Fruit fly (Drosophila melanogaster): ENCODE data around the gene Ssdp.

Ssdp gene

DNA sequence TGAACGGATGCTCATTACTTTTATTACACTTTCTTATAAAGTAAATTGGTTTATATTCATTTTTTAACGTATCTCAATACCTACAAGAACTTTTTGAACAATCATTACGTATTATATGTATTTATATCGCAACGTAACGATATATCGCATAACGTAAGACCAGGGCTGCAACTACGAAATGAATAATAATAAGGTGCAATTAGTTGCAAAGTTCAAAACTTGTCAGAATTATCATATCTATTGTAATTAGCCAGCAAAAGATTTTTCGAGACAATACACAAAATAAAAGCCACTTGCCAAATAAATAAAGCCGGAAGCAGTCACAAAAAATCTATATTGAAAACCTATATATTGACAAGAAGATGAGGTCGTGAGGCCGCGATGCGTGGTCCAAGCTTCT lies 15.9 kb upstream of the Ssdp start (continued):
- peak; percentile 70 for TF ChIP-seq BEAF-32 (GFP tag; optimal IDR thresholded peaks at IDR 0.05)
- peak; percentile 39; the same call in 1 of the 2 replicates for TF ChIP-seq NFAT (GFP tag; IDR thresholded peaks at IDR 0.05)
- TF ChIP-seq CG11247 (GFP tag; IDR thresholded peaks at IDR 0.05): no peak
- TF ChIP-seq CG9727 (GFP tag; optimal IDR thresholded peaks at IDR 0.05): peak; percentile 10
- TF ChIP-seq Ets97D (GFP tag; optimal IDR thresholded peaks at IDR 0.05): peak; percentile 50
- TF ChIP-seq seq (GFP tag; IDR thresholded peaks at IDR 0.05): no peak
- TF ChIP-seq Hmx (GFP tag; optimal IDR thresholded peaks at IDR 0.05): no peak
- peak; percentile 17 for TF ChIP-seq Abd-B (GFP tag; optimal IDR thresholded peaks at IDR 0.05)
- TF ChIP-seq CG12071 (GFP tag; optimal IDR thresholded peaks at IDR 0.05): no peak
- no peak for TF ChIP-seq ATbp (GFP tag; optimal IDR thresholded peaks at IDR 0.05)
- no peak for TF ChIP-seq gcm2 (GFP tag; optimal IDR thresholded peaks at IDR 0.05)
- TF ChIP-seq az2 (GFP tag; optimal IDR thresholded peaks at IDR 0.05): peak; percentile 35
- TF ChIP-seq sc (optimal IDR thresholded peaks at IDR 0.05): no peak
- no peak for TF ChIP-seq sc (GFP tag; optimal IDR thresholded peaks at IDR 0.05)
- TF ChIP-seq GATAe (GFP tag; conservative IDR thresholded peaks at IDR 0.05): no peak
- TF ChIP-seq Fer1 (GFP tag; optimal IDR thresholded peaks at IDR 0.05): no peak
- TF ChIP-seq h (optimal IDR thresholded peaks at IDR 0.05): no peak
- no peak for TF ChIP-seq CG4730 (GFP tag; IDR thresholded peaks at IDR 0.05)
- TF ChIP-seq cg (GFP tag; optimal IDR thresholded peaks at IDR 0.05): no peak
- no peak for TF ChIP-seq ap (GFP tag; IDR thresholded peaks at IDR 0.05)
- TF ChIP-seq hb (GFP tag; IDR thresholded peaks at IDR 0.05; ENCODE audit: partially characterized antibody): no peak; the same call in 1 of the 3 replicates
- TF ChIP-seq D19A (tag; optimal IDR thresholded peaks at IDR 0.05): no peak
- TF ChIP-seq abd-A (tag; optimal IDR thresholded peaks at IDR 0.05): no peak
- TF ChIP-seq CG6689 (GFP tag; IDR thresholded peaks at IDR 0.05): peak; percentile 87
- no peak for TF ChIP-seq Mrtf (GFP tag; IDR thresholded peaks at IDR 0.05)
- no peak for TF ChIP-seq br (optimal IDR thresholded peaks at IDR 0.05)
- TF ChIP-seq en (GFP tag; optimal IDR thresholded peaks at IDR 0.05): no peak
- TF ChIP-seq Mad (GFP tag; optimal IDR thresholded peaks at IDR 0.05): peak; percentile 3
- TF ChIP-seq CG4328 (GFP tag; optimal IDR thresholded peaks at IDR 0.05): no peak
- TF ChIP-seq jumu (GFP tag; optimal IDR thresholded peaks at IDR 0.05): peak; percentile 8
- no peak for TF ChIP-seq fd3F (GFP tag; optimal IDR thresholded peaks at IDR 0.05)
- TF ChIP-seq Myb (GFP tag; optimal IDR thresholded peaks at IDR 0.05): peak; percentile 53
- no peak for TF ChIP-seq tup (GFP tag; optimal IDR thresholded peaks at IDR 0.05)
- no peak for TF ChIP-seq grn (GFP tag; optimal IDR thresholded peaks at IDR 0.05)
- peak; percentile 33 for TF ChIP-seq fu2 (GFP tag; optimal IDR thresholded peaks at IDR 0.05)
- TF ChIP-seq CG10267 (tag; optimal IDR thresholded peaks at IDR 0.05): no peak
- peak; percentile 41 for TF ChIP-seq CG12391 (tag; optimal IDR thresholded peaks at IDR 0.05)
- TF ChIP-seq kni (GFP tag; optimal IDR thresholded peaks at IDR 0.05): no peak
- peak; percentile 81 for TF ChIP-seq Bgb (GFP tag; IDR thresholded peaks at IDR 0.05; ENCODE audit: partially characterized antibody)
- TF ChIP-seq CG42726 (GFP tag; IDR thresholded peaks at IDR 0.05; ENCODE audit: partially characterized antibody): 0 out of 2 replicates have a peak, but pooled peaks have one; percentile 44
- no peak for TF ChIP-seq Gug (GFP tag; IDR thresholded peaks at IDR 0.05)
- peak; percentile 68 for TF ChIP-seq lilli (GFP tag; optimal IDR thresholded peaks at IDR 0.05)
- no peak for TF ChIP-seq ase (GFP tag; IDR thresholded peaks at IDR 0.05)
- no peak for TF ChIP-seq Trl (optimal IDR thresholded peaks at IDR 0.05)
- no peak for TF ChIP-seq Trl (GFP tag; optimal IDR thresholded peaks at IDR 0.05)
- TF ChIP-seq ac (GFP tag; optimal IDR thresholded peaks at IDR 0.05): no peak
- TF ChIP-seq eve (GFP tag; optimal IDR thresholded peaks at IDR 0.05): no peak
- no peak for TF ChIP-seq gfzf (GFP tag; optimal IDR thresholded peaks at IDR 0.05)
- TF ChIP-seq dati (GFP tag; IDR thresholded peaks at IDR 0.05): no peak
- TF ChIP-seq Ptx1 (GFP tag; IDR thresholded peaks at IDR 0.05): no peak
- TF ChIP-seq Hr51 (GFP tag; optimal IDR thresholded peaks at IDR 0.05): peak in 1 of 2 experiments; percentile 19
- TF ChIP-seq da (GFP tag; optimal IDR thresholded peaks at IDR 0.05): no peak
- TF ChIP-seq exex (tag; optimal IDR thresholded peaks at IDR 0.05): no peak

Measured in whole organism, embryonic.